Worm (Caenorhabditis elegans): ENCODE measurements around the gene C34C12.1.

DNA sequence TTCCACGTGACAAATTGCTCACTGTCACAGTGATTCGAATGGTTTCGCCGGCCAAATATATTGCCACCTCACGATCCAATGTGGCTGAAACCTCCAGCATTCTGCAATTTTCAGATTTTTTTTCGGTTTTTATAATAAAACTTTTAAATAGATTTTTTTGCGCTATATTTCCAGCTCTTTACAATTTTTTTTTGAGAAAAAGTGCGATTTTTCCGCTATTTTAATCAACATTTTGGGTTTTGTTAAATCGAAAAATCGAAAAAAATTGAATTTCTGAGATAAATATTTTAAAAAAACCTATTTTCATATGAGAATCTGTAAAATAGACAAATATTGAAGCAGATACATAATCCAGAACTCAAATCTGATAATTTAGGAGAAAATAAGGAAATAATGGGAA is 44.8 kb downstream of the C34C12.1 start, which contains the start of gene M01F1.9:
- TF ChIP-seq fkh-10 (GFP tag; optimal IDR thresholded peaks at IDR 0.05) (no peak), gmeb-2 (tag; optimal IDR thresholded peaks at IDR 0.05) (no peak), ceh-31 (tag; optimal IDR thresholded peaks at IDR 0.05) (no peak), F13H6.1 (tag; optimal IDR thresholded peaks at IDR 0.05) (no peak), rnt-1 (tag; optimal IDR thresholded peaks at IDR 0.05) (no peak)

Data from whole organism, late embryonic.